Fruit fly (Drosophila melanogaster): ENCODE measurements around the gene CG4593.

DNA sequence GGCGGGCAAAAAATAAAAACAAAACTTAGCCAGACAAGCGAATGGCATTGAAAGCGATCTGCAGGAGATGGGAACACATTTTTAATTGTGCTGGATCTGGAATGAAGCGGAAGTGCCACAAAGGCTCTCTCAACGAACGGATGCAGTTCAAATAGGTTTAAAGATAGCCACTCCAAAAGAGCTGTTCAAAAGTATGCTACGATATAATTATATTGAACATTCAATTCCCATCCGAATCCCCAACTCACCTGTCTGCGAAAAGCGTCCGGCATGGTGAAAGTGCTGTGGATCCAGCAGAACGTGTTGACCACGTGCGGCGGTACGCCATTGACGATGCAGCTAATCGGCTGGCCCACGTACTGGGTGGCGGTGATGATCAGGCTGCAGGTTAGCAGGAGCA is 36.8 kb upstream of the CG4593 start:
- TF ChIP-seq br (GFP tag; optimal IDR thresholded peaks at IDR 0.05) = no peak
- TF ChIP-seq OdsH (GFP tag; optimal IDR thresholded peaks at IDR 0.05) = no peak
- TF ChIP-seq sage (GFP tag; optimal IDR thresholded peaks at IDR 0.05) = no peak

Data from whole organism, wandering third instar larva.